Worm (Caenorhabditis elegans) whole organism, early embryonic: ENCODE results near the gene T04F8.7.

ENCODE experiments used
- F13C5.2 ChIP-seq: sonication (generic microtip); optimal IDR thresholded peaks from 2 replicates; lab custom pipeline; 2017; ENCODE audit warnings: mild to moderate bottlenecking, missing genetic modification characterization, inconsistent platforms, missing compliant biosample characterization
- aly-1 ChIP-seq: sonication (generic microtip); optimal IDR thresholded peaks from 2 replicates; lab custom pipeline; 2016; ENCODE audit warnings: missing genetic modification characterization, missing compliant biosample characterization
- ama-1 ChIP-seq: fragments of 150-350 bp; optimal IDR thresholded peaks from 2 replicates; lab custom pipeline; 2014
- ceh-13 ChIP-seq: fragments of 200-800 bp; sonication (Bioruptor generic); optimal IDR thresholded peaks from 2 replicates; lab custom pipeline; 2018; ENCODE audit warnings: mild to moderate bottlenecking, missing genetic modification characterization, missing compliant biosample characterization
- ets-7 ChIP-seq: sonication (generic microtip); optimal IDR thresholded peaks from 2 replicates; lab custom pipeline; 2016; ENCODE audit warnings: missing genotype, missing genetic modification characterization, missing compliant biosample characterization
- flt-1 ChIP-seq: fragments of 200-800 bp; sonication (Bioruptor generic); IDR thresholded peaks from 2 replicates; pipeline ENCODE4 v1.3.6; 2022; ENCODE audit warnings: missing genetic modification characterization, missing compliant biosample characterization
- hmg-4 ChIP-seq: fragments of 200-800 bp; sonication (Bioruptor generic); optimal IDR thresholded peaks from 2 replicates; lab custom pipeline; 2018; ENCODE audit warnings: mild to moderate bottlenecking, missing genetic modification characterization, missing compliant biosample characterization
- hnd-1 ChIP-seq: sonication (generic microtip); optimal IDR thresholded peaks from 2 replicates; lab custom pipeline; 2016; ENCODE audit warnings: missing genetic modification characterization, missing compliant biosample characterization
- pes-1 ChIP-seq: fragments of 200-800 bp; sonication (Bioruptor generic); IDR thresholded peaks from 2 replicates; pipeline ENCODE4 v1.3.6; 2022; ENCODE audit warnings: missing genetic modification reagents, missing genetic modification characterization, missing compliant biosample characterization
- sea-1 ChIP-seq: fragments of 200-800 bp; sonication (Bioruptor generic); conservative IDR thresholded peaks from 2 replicates; pipeline ENCODE4 v1.3.6; 2022; ENCODE audit warnings: missing genetic modification characterization, missing compliant biosample characterization
- tbx-37 ChIP-seq: fragments of 200-800 bp; sonication (Bioruptor generic); conservative IDR thresholded peaks from 2 replicates; pipeline ENCODE4 v1.3.6; 2022; ENCODE audit warnings: missing genetic modification reagents, missing genetic modification characterization, missing compliant biosample characterization

- TF ChIP-seq ama-1 (lab: Kevin White, UChicago), result no peak
- TF ChIP-seq ceh-13 (GFP tag; lab: Kevin White, UChicago), result no peak
- no peak for TF ChIP-seq aly-1 (tag; lab: Kevin White, UChicago)
- TF ChIP-seq flt-1 (GFP tag; lab: Robert Waterston, UW), result no peak
- no peak for TF ChIP-seq hmg-4 (GFP tag; lab: Kevin White, UChicago)
- no peak for TF ChIP-seq sea-1 (GFP tag; lab: Robert Waterston, UW)
- TF ChIP-seq pes-1 (GFP tag; lab: Robert Waterston, UW), result no peak
- no peak for TF ChIP-seq F13C5.2
- no peak for TF ChIP-seq hnd-1 (tag; lab: Kevin White, UChicago)
- TF ChIP-seq tbx-37, result no peak
- no peak for TF ChIP-seq ets-7
Measured at ce11 chrX:11630499-11630898, 50.3 kb downstream of the T04F8.7 start.
